Fruit fly (Drosophila melanogaster) whole organism, embryonic: ENCODE measurements around the gene CG42828.

Source experiments
- Blimp-1 ChIP-seq: fragments of 200-800 bp; sonication (Bioruptor generic); optimal IDR thresholded peaks from 3 replicates; lab custom pipeline; 2018; ENCODE audit warnings: missing biosample characterization, missing genetic modification characterization, mild to moderate bottlenecking, moderate library complexity, missing genetic modification reagents
- CG10147 ChIP-seq: fragments of 200-800 bp; sonication (Bioruptor generic); optimal IDR thresholded peaks from 2 replicates; lab custom pipeline; 2019; ENCODE audit warnings: missing biosample characterization, mild to moderate bottlenecking, missing genetic modification characterization, moderate library complexity
- CG10979 ChIP-seq: fragments of 200-800 bp; sonication (Bioruptor generic); optimal IDR thresholded peaks from 2 replicates; lab custom pipeline; 2018; ENCODE audit warnings: missing biosample characterization, mild to moderate bottlenecking, missing genetic modification characterization, moderate library complexity
- CG11504 ChIP-seq: fragments of 200-800 bp; sonication (Bioruptor generic); optimal IDR thresholded peaks from 3 replicates; lab custom pipeline; 2019; ENCODE audit warnings: missing biosample characterization, mild to moderate bottlenecking, missing genetic modification characterization, moderate library complexity
- CG1233 ChIP-seq: fragments of 200-800 bp; sonication (Bioruptor generic); optimal IDR thresholded peaks from 4 replicates; lab custom pipeline; 2018; ENCODE audit warnings: missing biosample characterization, mild to moderate bottlenecking, missing genetic modification characterization
- CG13287 ChIP-seq: fragments of 200-800 bp; sonication (Bioruptor generic); IDR thresholded peaks from 2 replicates; pipeline ENCODE4 v1.3.6; 2022; ENCODE audit warnings: missing biosample characterization, missing genetic modification characterization; ENCODE audit not compliant: partially characterized antibody
- CG15479 ChIP-seq: fragments of 200-800 bp; sonication (Bioruptor generic); optimal IDR thresholded peaks from 3 replicates; lab custom pipeline; 2019; ENCODE audit warnings: missing biosample characterization, mild to moderate bottlenecking, missing genetic modification characterization, moderate library complexity
- CG15601 ChIP-seq: fragments of 200-800 bp; sonication (Bioruptor generic); optimal IDR thresholded peaks from 3 replicates; lab custom pipeline; 2019; ENCODE audit warnings: missing biosample characterization, mild to moderate bottlenecking, missing genetic modification characterization, moderate library complexity
- CG2678 ChIP-seq: fragments of 200-800 bp; sonication (Bioruptor generic); optimal IDR thresholded peaks from 3 replicates; lab custom pipeline; 2019; ENCODE audit warnings: missing biosample characterization, mild to moderate bottlenecking, missing genetic modification characterization, moderate library complexity
- CG31224 ChIP-seq: fragments of 200-800 bp; sonication (Bioruptor generic); IDR thresholded peaks from 2 replicates; pipeline ENCODE4 v1.3.6; 2022; ENCODE audit warnings: missing biosample characterization, missing genetic modification characterization
- CG3163 ChIP-seq: fragments of 200-800 bp; sonication (Bioruptor generic); optimal IDR thresholded peaks from 3 replicates; lab custom pipeline; 2016; ENCODE audit warnings: missing biosample characterization, missing genetic modification characterization
- CG4328 ChIP-seq: fragments of 200-800 bp; sonication (Bioruptor generic); optimal IDR thresholded peaks from 3 replicates; lab custom pipeline; 2017; ENCODE audit warnings: missing biosample characterization, missing genetic modification reagents, missing genetic modification characterization
- CG4730 ChIP-seq: fragments of 200-800 bp; sonication (Bioruptor generic); IDR thresholded peaks from 2 replicates; pipeline ENCODE4 v1.3.6; 2022; ENCODE audit warnings: missing biosample characterization, missing genetic modification characterization
- CG6175 ChIP-seq: fragments of 200-800 bp; sonication (Bioruptor generic); IDR thresholded peaks from 3 replicates; pipeline ENCODE4 v1.3.6; 2022; ENCODE audit warnings: missing biosample characterization, missing genetic modification characterization
- CG6654 ChIP-seq: fragments of 200-800 bp; sonication (Bioruptor generic); optimal IDR thresholded peaks from 2 replicates; lab custom pipeline; 2017; ENCODE audit warnings: missing biosample characterization, mild to moderate bottlenecking, missing genetic modification characterization
- CG7372 ChIP-seq: fragments of 200-800 bp; sonication (Bioruptor generic); IDR thresholded peaks from 2 replicates; pipeline ENCODE4 v1.3.6; 2022; ENCODE audit warnings: missing biosample characterization, missing genetic modification characterization
- CG7556 ChIP-seq: fragments of 200-800 bp; sonication (Bioruptor generic); optimal IDR thresholded peaks from 2 replicates; lab custom pipeline; 2017; ENCODE audit warnings: missing biosample characterization, mild to moderate bottlenecking, missing genetic modification characterization
- CG8281 ChIP-seq: fragments of 200-800 bp; sonication (Bioruptor generic); optimal IDR thresholded peaks from 2 replicates; lab custom pipeline; 2018; ENCODE audit warnings: missing biosample characterization, mild to moderate bottlenecking, missing genetic modification characterization, moderate library complexity
- CG8388 ChIP-seq: fragments of 200-800 bp; sonication (Bioruptor generic); optimal IDR thresholded peaks from 2 replicates; lab custom pipeline; 2019; ENCODE audit warnings: missing biosample characterization, mild to moderate bottlenecking, missing genetic modification characterization, moderate library complexity
- CG8478 ChIP-seq: fragments of >200 bp; optimal IDR thresholded peaks from 2 replicates; lab custom pipeline; 2018
- CG9727 ChIP-seq: fragments of 200-800 bp; sonication (Bioruptor generic); optimal IDR thresholded peaks from 3 replicates; lab custom pipeline; 2017; ENCODE audit warnings: missing biosample characterization, mild to moderate bottlenecking, missing genetic modification characterization
- CTCF ChIP-seq: fragments of 200-800 bp; sonication (Bioruptor generic); optimal IDR thresholded peaks from 2 replicates; lab custom pipeline; 2017; ENCODE audit warnings: missing biosample characterization, mild to moderate bottlenecking, missing genetic modification characterization, moderate library complexity
- Doc3 ChIP-seq: fragments of 200-800 bp; sonication (Bioruptor generic); IDR thresholded peaks from 3 replicates; pipeline ENCODE4 v1.3.6; 2022; ENCODE audit warnings: missing biosample characterization, missing genetic modification characterization; ENCODE audit not compliant: partially characterized antibody
- Fer2 ChIP-seq: fragments of 200-800 bp; sonication (Bioruptor generic); optimal IDR thresholded peaks from 2 replicates; lab custom pipeline; 2018; ENCODE audit warnings: missing biosample characterization, mild to moderate bottlenecking, missing genetic modification characterization, moderate library complexity
- Jarid2 ChIP-seq: fragments of 200-800 bp; sonication (Bioruptor generic); optimal IDR thresholded peaks from 3 replicates; lab custom pipeline; 2017; ENCODE audit warnings: mild to moderate bottlenecking, missing biosample characterization, missing genetic modification reagents, missing genetic modification characterization
- Lpt ChIP-seq: fragments of >200 bp; optimal IDR thresholded peaks from 2 replicates; lab custom pipeline; 2018; ENCODE audit warnings: missing biosample characterization, missing genetic modification characterization
- MTF-1 ChIP-seq: fragments of 200-800 bp; sonication (Bioruptor generic); optimal IDR thresholded peaks from 2 replicates; lab custom pipeline; 2018; ENCODE audit warnings: missing biosample characterization, mild to moderate bottlenecking, missing genetic modification characterization, borderline replicate concordance
- Neu2 ChIP-seq: fragments of 200-800 bp; sonication (Bioruptor generic); optimal IDR thresholded peaks from 3 replicates; lab custom pipeline; 2016; ENCODE audit warnings: missing biosample characterization, missing genetic modification characterization, borderline replicate concordance
- PHDP ChIP-seq: fragments of 200-800 bp; sonication (Bioruptor generic); optimal IDR thresholded peaks from 3 replicates; lab custom pipeline; 2018; ENCODE audit warnings: missing biosample characterization, mild to moderate bottlenecking, missing genetic modification characterization, moderate library complexity
- TFAM ChIP-seq: fragments of 200-800 bp; sonication (Bioruptor generic); optimal IDR thresholded peaks from 2 replicates; lab custom pipeline; 2017; ENCODE audit warnings: missing biosample characterization, missing genetic modification characterization, inconsistent platforms
- Vsx1 ChIP-seq: fragments of 200-800 bp; sonication (Bioruptor generic); optimal IDR thresholded peaks from 2 replicates; lab custom pipeline; 2017; ENCODE audit warnings: missing biosample characterization, mild to moderate bottlenecking, missing genetic modification characterization, missing genetic modification reagents
- ab ChIP-seq: fragments of 200-800 bp; sonication (Bioruptor generic); optimal IDR thresholded peaks from 2 replicates; lab custom pipeline; 2016; ENCODE audit warnings: missing biosample characterization, missing genetic modification characterization
- al ChIP-seq: fragments of 200-800 bp; sonication (Bioruptor generic); IDR thresholded peaks from 2 replicates; pipeline ENCODE4 v1.3.6; 2022; ENCODE audit warnings: missing biosample characterization, missing genetic modification characterization
- ase ChIP-seq: fragments of 200-800 bp; sonication (Bioruptor generic); IDR thresholded peaks from 3 replicates; pipeline ENCODE4 v1.3.6; 2022; ENCODE audit warnings: missing biosample characterization, missing genetic modification characterization
- br ChIP-seq: fragments of >200 bp; optimal IDR thresholded peaks from 2 replicates; lab custom pipeline; 2017
- cas ChIP-seq: fragments of 200-800 bp; sonication (Bioruptor generic); IDR thresholded peaks from 2 replicates; pipeline ENCODE4 v1.3.6; 2022; ENCODE audit warnings: missing biosample characterization, missing genetic modification characterization
- danr ChIP-seq: fragments of 200-800 bp; sonication (Bioruptor generic); IDR thresholded peaks from 2 replicates; pipeline ENCODE4 v1.3.6; 2022; ENCODE audit warnings: missing biosample characterization, missing genetic modification characterization
- esg ChIP-seq: fragments of 200-800 bp; sonication (Bioruptor generic); conservative IDR thresholded peaks from 2 replicates; pipeline ENCODE4 v1.3.6; 2022; ENCODE audit warnings: missing biosample characterization, missing genetic modification characterization
- fd3F ChIP-seq: fragments of 200-800 bp; sonication (Bioruptor generic); optimal IDR thresholded peaks from 2 replicates; lab custom pipeline; 2018; ENCODE audit warnings: missing biosample characterization, mild to moderate bottlenecking, missing genetic modification characterization, moderate library complexity
- lilli ChIP-seq: fragments of 200-800 bp; sonication (Bioruptor generic); optimal IDR thresholded peaks from 3 replicates; lab custom pipeline; 2016; ENCODE audit warnings: missing biosample characterization, missing genetic modification characterization
- nom ChIP-seq: fragments of 200-800 bp; sonication (Bioruptor generic); optimal IDR thresholded peaks from 2 replicates; lab custom pipeline; 2017; ENCODE audit warnings: missing biosample characterization, missing genetic modification characterization, mild to moderate bottlenecking, moderate library complexity, missing genetic modification reagents
- pan ChIP-seq, 4 experiments: fragments of >200 bp in 3 of 4; fragments of 200-800 bp in 1 of 4; sonication (Bioruptor generic) in 1 of 4; optimal IDR thresholded peaks in 3 of 4; IDR thresholded peaks in 1 of 4; 2 replicates each; pipeline versions ENCODE4 v1.3.6 to Lab custom; 2017 to 2022; ENCODE audit warnings: missing biosample characterization in 2 of 4, missing genetic modification characterization in 2 of 4, mixed read lengths in 1 of 4
- pho ChIP-seq: fragments of 200-800 bp; sonication (Bioruptor generic); optimal IDR thresholded peaks from 2 replicates; lab custom pipeline; 2016; ENCODE audit warnings: missing biosample characterization, missing genetic modification characterization
- sens ChIP-seq: fragments of 200-800 bp; sonication (Bioruptor generic); peaks from one replicate; lab custom pipeline; 2016; ENCODE audit warnings: missing biosample characterization, missing genetic modification characterization
- sima ChIP-seq: fragments of 200-800 bp; sonication (Bioruptor generic); optimal IDR thresholded peaks from 2 replicates; lab custom pipeline; 2016; ENCODE audit warnings: missing biosample characterization, missing genetic modification characterization
- slp2 ChIP-seq: fragments of 200-800 bp; sonication (Bioruptor generic); optimal IDR thresholded peaks from 2 replicates; lab custom pipeline; 2016; ENCODE audit warnings: missing biosample characterization, missing genetic modification characterization
- sob ChIP-seq: fragments of 200-800 bp; sonication (Bioruptor generic); IDR thresholded peaks from 2 replicates; pipeline ENCODE4 v1.3.6; 2022; ENCODE audit warnings: missing biosample characterization, missing genetic modification characterization
- wor ChIP-seq: fragments of 200-800 bp; sonication (Bioruptor generic); IDR thresholded peaks from 2 replicates; pipeline ENCODE4 v1.3.6; 2022; ENCODE audit warnings: missing biosample characterization, missing genetic modification characterization
- zfh2 ChIP-seq: fragments of 200-800 bp; sonication (Bioruptor generic); optimal IDR thresholded peaks from 2 replicates; lab custom pipeline; 2016; ENCODE audit warnings: missing biosample characterization, missing genetic modification characterization

Gene CG42828

DNA sequence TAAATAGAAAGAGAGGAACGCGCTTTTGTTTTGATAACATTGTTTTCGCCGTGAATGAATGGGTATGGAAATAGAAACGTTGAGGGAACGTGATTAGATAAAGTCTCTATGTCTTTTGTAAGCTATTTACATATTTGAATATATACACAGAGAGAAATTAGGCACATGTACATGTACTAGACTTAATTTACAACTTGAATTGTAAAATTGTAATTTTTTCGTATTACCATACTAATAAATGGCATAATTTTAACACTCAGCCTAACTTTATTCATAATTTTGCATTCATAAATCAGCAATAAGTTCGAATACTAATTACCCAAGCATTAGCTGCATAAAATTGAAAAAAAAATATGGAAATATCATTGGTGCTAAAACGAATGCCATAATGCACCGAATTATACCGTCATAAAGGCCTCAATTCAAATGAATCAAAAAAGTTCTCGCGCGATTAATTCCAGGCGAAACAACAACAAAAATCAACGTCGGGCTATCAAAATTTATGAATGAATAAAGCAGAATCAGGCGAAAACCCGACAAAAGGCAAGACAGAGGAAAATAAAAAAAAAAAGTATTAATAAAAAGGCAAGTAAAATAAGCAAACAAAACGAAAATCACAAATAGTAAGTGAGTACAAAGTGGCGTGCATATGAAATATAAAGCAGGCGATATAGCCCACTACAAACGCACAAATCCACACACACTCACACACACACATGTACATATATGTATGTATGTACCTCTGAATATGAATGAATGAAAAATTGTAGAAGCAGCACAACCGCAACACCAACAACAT, 40.8 kb upstream of the CG42828 start (continued):
- TF ChIP-seq MTF-1 (GFP tag; lab: Kevin White, UChicago), result peak; percentile 57
- TF ChIP-seq CG15479, result no peak
- peak; percentile 76 for TF ChIP-seq CG11504 (tag; lab: Kevin White, UChicago)
- no peak for TF ChIP-seq Lpt (GFP tag; lab: Kevin White, UChicago)
- TF ChIP-seq Fer2 (tag; lab: Kevin White, UChicago), result peak; percentile 23
- peak; percentile 46; the same call in 1 of the 2 replicates for TF ChIP-seq wor (GFP tag; lab: Robert Waterston, UW)
- TF ChIP-seq Doc3, result no peak
- TF ChIP-seq CG10147 (GFP tag; lab: Kevin White, UChicago), result peak; percentile 9
- no peak for TF ChIP-seq CG7372 (GFP tag; lab: Robert Waterston, UW)
- TF ChIP-seq CTCF (GFP tag; lab: Kevin White, UChicago), result no peak
- TF ChIP-seq CG8478 (lab: Kevin White, UChicago), result no peak
- TF ChIP-seq Neu2, result no peak
- TF ChIP-seq Blimp-1 (GFP tag; lab: Kevin White, UChicago), result peak; percentile 63
- peak; percentile 62 for TF ChIP-seq CG7556 (GFP tag; lab: Kevin White, UChicago)
- no peak for TF ChIP-seq pan (optimal IDR thresholded peaks at IDR 0.05; lab: Kevin White, UChicago)
- peak in 1 of 2 experiments; percentile 31 for TF ChIP-seq pan (GFP tag; optimal IDR thresholded peaks at IDR 0.05 in 1 of 2, IDR thresholded peaks at IDR 0.05 in 1 of 2)
- no peak for TF ChIP-seq br
- no peak for TF ChIP-seq CG8281 (tag; lab: Kevin White, UChicago)
- TF ChIP-seq CG31224, result peak; percentile 43; the same call in 1 of the 2 replicates
- TF ChIP-seq sima, result peak; percentile 19
- no peak for TF ChIP-seq Jarid2 (GFP tag; lab: Kevin White, UChicago)
- peak; percentile 78 for TF ChIP-seq CG10979
- TF ChIP-seq lilli, result peak; percentile 53
- TF ChIP-seq CG9727 (GFP tag; lab: Kevin White, UChicago), result peak; percentile 70
- peak; percentile 30 for TF ChIP-seq CG6654 (GFP tag; lab: Kevin White, UChicago)
- TF ChIP-seq CG4730, result no peak
- no peak for TF ChIP-seq zfh2
- TF ChIP-seq CG2678 (tag; lab: Kevin White, UChicago), result peak; percentile 79
- peak; percentile 31; the same call in 1 of the 2 replicates for TF ChIP-seq sob
- no peak for TF ChIP-seq danr
- TF ChIP-seq CG8388 (GFP tag; lab: Kevin White, UChicago), result peak; percentile 43
- no peak for TF ChIP-seq CG3163 (GFP tag; lab: Kevin White, UChicago)
- TF ChIP-seq CG15601 (tag; lab: Kevin White, UChicago), result peak; percentile 62
- TF ChIP-seq CG6175 (GFP tag; lab: Robert Waterston, UW), result no peak
- peak; percentile 95 for TF ChIP-seq sens
- TF ChIP-seq cas, result no peak
- TF ChIP-seq fd3F, result peak; percentile 28
- TF ChIP-seq CG4328 (GFP tag; lab: Kevin White, UChicago), result peak; percentile 1
- TF ChIP-seq PHDP (tag; lab: Kevin White, UChicago), result peak; percentile 81
- TF ChIP-seq al (GFP tag; lab: Robert Waterston, UW), result peak; percentile 11; the same call in 1 of the 2 replicates
- TF ChIP-seq CG13287 (GFP tag; lab: Robert Waterston, UW), result no peak
- peak; percentile 24 for TF ChIP-seq slp2 (GFP tag; lab: Kevin White, UChicago)
- TF ChIP-seq TFAM, result no peak
- peak; percentile 39 for TF ChIP-seq CG1233 (GFP tag; lab: Kevin White, UChicago)
- TF ChIP-seq nom, result peak; percentile 43
- no peak for TF ChIP-seq esg (GFP tag; lab: Robert Waterston, UW)
- TF ChIP-seq Vsx1, result peak; percentile 5
- peak; percentile 29 for TF ChIP-seq pho
- no peak for TF ChIP-seq ab (GFP tag; lab: Kevin White, UChicago)
- TF ChIP-seq ase, result no peak
